Fruit fly (Drosophila melanogaster) whole organism, embryonic: ENCODE results near the gene Hr78.
A peak's percentile ranks its signal among the peaks of the same experiment; 100 is the strongest.

Source experiments
- Abd-B ChIP-seq: fragments of 200-800 bp; sonication (Bioruptor generic); optimal IDR thresholded peaks from 2 replicates; lab custom pipeline; 2018; ENCODE audit warnings: missing biosample characterization, mild to moderate bottlenecking, missing genetic modification characterization, moderate library complexity
- Ada2b ChIP-seq: fragments of 200-800 bp; sonication (Bioruptor generic); IDR thresholded peaks from 2 replicates; pipeline ENCODE4 v1.3.6; 2022; ENCODE audit warnings: missing biosample characterization, missing genetic modification characterization
- BEAF-32 ChIP-seq: fragments of 200-800 bp; sonication (Bioruptor generic); optimal IDR thresholded peaks from 3 replicates; lab custom pipeline; 2017; ENCODE audit warnings: missing biosample characterization, missing genetic modification characterization, mild to moderate bottlenecking, moderate library complexity, missing genetic modification reagents
- CG11247 ChIP-seq: fragments of 200-800 bp; sonication (Bioruptor generic); IDR thresholded peaks from 2 replicates; pipeline ENCODE4 v1.3.6; 2022; ENCODE audit warnings: missing biosample characterization, missing genetic modification characterization
- CG11723 ChIP-seq: fragments of 200-800 bp; sonication (Bioruptor generic); optimal IDR thresholded peaks from 2 replicates; lab custom pipeline; 2017; ENCODE audit warnings: missing biosample characterization, mild to moderate bottlenecking, missing genetic modification characterization
- CG12236 ChIP-seq: fragments of 200-800 bp; sonication (Bioruptor generic); optimal IDR thresholded peaks from 2 replicates; lab custom pipeline; 2016; ENCODE audit warnings: missing biosample characterization, missing genetic modification characterization
- CG12744 ChIP-seq: fragments of 200-800 bp; sonication (Bioruptor generic); optimal IDR thresholded peaks from 2 replicates; lab custom pipeline; 2016; ENCODE audit warnings: missing biosample characterization, missing genetic modification characterization
- CG13296 ChIP-seq: fragments of 200-800 bp; sonication (Bioruptor generic); optimal IDR thresholded peaks from 3 replicates; lab custom pipeline; 2018; ENCODE audit warnings: missing biosample characterization, mild to moderate bottlenecking, missing genetic modification characterization
- CG14667 ChIP-seq: fragments of 200-800 bp; sonication (Bioruptor generic); IDR thresholded peaks from 2 replicates; pipeline ENCODE4 v1.3.6; 2022; ENCODE audit warnings: missing biosample characterization, missing genetic modification characterization
- CG15269 ChIP-seq: fragments of 200-800 bp; sonication (Bioruptor generic); optimal IDR thresholded peaks from 2 replicates; lab custom pipeline; 2018; ENCODE audit warnings: missing biosample characterization, mild to moderate bottlenecking, missing genetic modification characterization, moderate library complexity
- CG15479 ChIP-seq: fragments of 200-800 bp; sonication (Bioruptor generic); optimal IDR thresholded peaks from 3 replicates; lab custom pipeline; 2019; ENCODE audit warnings: missing biosample characterization, mild to moderate bottlenecking, missing genetic modification characterization, moderate library complexity
- CG17328 ChIP-seq: fragments of 200-800 bp; sonication (Bioruptor generic); IDR thresholded peaks from 2 replicates; pipeline ENCODE4 v1.3.6; 2022; ENCODE audit warnings: missing biosample characterization, missing genetic modification characterization
- CG17359 ChIP-seq: fragments of 200-800 bp; sonication (Bioruptor generic); optimal IDR thresholded peaks from 3 replicates; lab custom pipeline; 2018; ENCODE audit warnings: missing biosample characterization, mild to moderate bottlenecking, missing genetic modification characterization, moderate library complexity
- CG33213 ChIP-seq: fragments of 200-800 bp; sonication (Bioruptor generic); optimal IDR thresholded peaks from 3 replicates; lab custom pipeline; 2016; ENCODE audit warnings: missing biosample characterization, missing genetic modification characterization
- CG34224 ChIP-seq: fragments of 200-800 bp; sonication (Bioruptor generic); IDR thresholded peaks from 3 replicates; pipeline ENCODE4 v1.3.6; 2022; ENCODE audit warnings: missing biosample characterization, missing genetic modification characterization; ENCODE audit not compliant: partially characterized antibody
- CG4282 ChIP-seq: fragments of 200-800 bp; sonication (Bioruptor generic); optimal IDR thresholded peaks from 2 replicates; lab custom pipeline; 2016; ENCODE audit warnings: missing biosample characterization, missing genetic modification characterization
- CG4328 ChIP-seq: fragments of 200-800 bp; sonication (Bioruptor generic); optimal IDR thresholded peaks from 3 replicates; lab custom pipeline; 2017; ENCODE audit warnings: missing biosample characterization, missing genetic modification reagents, missing genetic modification characterization
- CG4404 ChIP-seq: fragments of 200-800 bp; sonication (Bioruptor generic); IDR thresholded peaks from 2 replicates; pipeline ENCODE4 v1.3.6; 2022; ENCODE audit warnings: missing biosample characterization, missing genetic modification characterization
- CG6689 ChIP-seq: fragments of 200-800 bp; sonication (Bioruptor generic); IDR thresholded peaks from 2 replicates; pipeline ENCODE4 v1.3.6; 2022; ENCODE audit warnings: missing biosample characterization, missing genetic modification characterization
- CG8388 ChIP-seq: fragments of 200-800 bp; sonication (Bioruptor generic); optimal IDR thresholded peaks from 2 replicates; lab custom pipeline; 2019; ENCODE audit warnings: missing biosample characterization, mild to moderate bottlenecking, missing genetic modification characterization, moderate library complexity
- CG8478 ChIP-seq: fragments of >200 bp; optimal IDR thresholded peaks from 2 replicates; lab custom pipeline; 2018
- CG9727 ChIP-seq: fragments of 200-800 bp; sonication (Bioruptor generic); optimal IDR thresholded peaks from 3 replicates; lab custom pipeline; 2017; ENCODE audit warnings: missing biosample characterization, mild to moderate bottlenecking, missing genetic modification characterization
- Dbx ChIP-seq: fragments of 200-800 bp; sonication (Bioruptor generic); IDR thresholded peaks from 3 replicates; pipeline ENCODE4 v1.3.6; 2022; ENCODE audit warnings: missing biosample characterization, missing genetic modification characterization
- HLH4C ChIP-seq: fragments of 200-800 bp; sonication (Bioruptor generic); IDR thresholded peaks from 3 replicates; pipeline ENCODE4 v1.3.6; 2022; ENCODE audit warnings: missing biosample characterization, missing genetic modification characterization; ENCODE audit not compliant: partially characterized antibody
- MBD-R2 ChIP-seq: fragments of 200-800 bp; sonication (Bioruptor generic); IDR thresholded peaks from 2 replicates; pipeline ENCODE4 v1.3.6; 2022; ENCODE audit warnings: missing biosample characterization, missing genetic modification characterization
- Myb ChIP-seq: fragments of 200-800 bp; sonication (Bioruptor generic); optimal IDR thresholded peaks from 2 replicates; lab custom pipeline; 2016; ENCODE audit warnings: missing biosample characterization, missing genetic modification characterization
- NC2α ChIP-seq: fragments of 200-800 bp; sonication (Bioruptor generic); optimal IDR thresholded peaks from 2 replicates; lab custom pipeline; 2016; ENCODE audit warnings: missing biosample characterization, missing genetic modification characterization
- TFAM ChIP-seq: fragments of 200-800 bp; sonication (Bioruptor generic); optimal IDR thresholded peaks from 2 replicates; lab custom pipeline; 2017; ENCODE audit warnings: missing biosample characterization, missing genetic modification characterization, inconsistent platforms
- ara ChIP-seq: fragments of 200-800 bp; sonication (Bioruptor generic); IDR thresholded peaks from 2 replicates; pipeline ENCODE4 v1.3.6; 2022; ENCODE audit warnings: missing biosample characterization, missing genetic modification characterization
- bowl ChIP-seq: fragments of 200-800 bp; sonication (Bioruptor generic); IDR thresholded peaks from 2 replicates; pipeline ENCODE4 v1.3.6; 2022; ENCODE audit warnings: missing biosample characterization, missing genetic modification characterization
- disco-r ChIP-seq: fragments of 200-800 bp; sonication (Bioruptor generic); optimal IDR thresholded peaks from 2 replicates; lab custom pipeline; 2016; ENCODE audit warnings: missing biosample characterization, missing genetic modification characterization
- dm ChIP-seq: fragments of 200-800 bp; sonication (Bioruptor generic); optimal IDR thresholded peaks from 3 replicates; lab custom pipeline; 2016; ENCODE audit warnings: missing biosample characterization, missing genetic modification characterization
- emc ChIP-seq: fragments of 200-800 bp; sonication (Bioruptor generic); optimal IDR thresholded peaks from 2 replicates; lab custom pipeline; 2016; ENCODE audit warnings: missing biosample characterization, missing genetic modification characterization
- fd102C ChIP-seq: fragments of 200-800 bp; sonication (Bioruptor generic); optimal IDR thresholded peaks from 2 replicates; lab custom pipeline; 2018; ENCODE audit warnings: missing biosample characterization, mild to moderate bottlenecking, missing genetic modification characterization, moderate library complexity
- grau ChIP-seq: fragments of 200-800 bp; optimal IDR thresholded peaks from 3 replicates; lab custom pipeline; 2019; ENCODE audit warnings: missing biosample characterization, mild to moderate bottlenecking, missing genetic modification characterization, moderate library complexity
- gro ChIP-seq: fragments of 200-800 bp; sonication (Bioruptor generic); optimal IDR thresholded peaks from 2 replicates; lab custom pipeline; 2016; ENCODE audit warnings: missing biosample characterization, missing genetic modification characterization
- ham ChIP-seq: fragments of 200-800 bp; sonication (Bioruptor generic); IDR thresholded peaks from 2 replicates; pipeline ENCODE4 v1.3.6; 2022; ENCODE audit warnings: missing biosample characterization, missing genetic modification characterization
- klu ChIP-seq: fragments of 200-800 bp; sonication (Bioruptor generic); IDR thresholded peaks from 2 replicates; pipeline ENCODE4 v1.3.6; 2022; ENCODE audit warnings: missing biosample characterization, missing genetic modification characterization
- luna ChIP-seq: fragments of 200-800 bp; sonication (Bioruptor generic); optimal IDR thresholded peaks from 2 replicates; lab custom pipeline; 2016; ENCODE audit warnings: missing biosample characterization, missing genetic modification characterization
- onecut ChIP-seq: fragments of 200-800 bp; sonication (Bioruptor generic); IDR thresholded peaks from 2 replicates; pipeline ENCODE4 v1.3.6; 2022; ENCODE audit warnings: missing biosample characterization, missing genetic modification characterization
- pho ChIP-seq: fragments of 200-800 bp; sonication (Bioruptor generic); optimal IDR thresholded peaks from 2 replicates; lab custom pipeline; 2016; ENCODE audit warnings: missing biosample characterization, missing genetic modification characterization
- pros ChIP-seq: fragments of 200-800 bp; sonication (Bioruptor generic); optimal IDR thresholded peaks from 3 replicates; lab custom pipeline; 2019; ENCODE audit warnings: missing biosample characterization, mild to moderate bottlenecking, missing genetic modification characterization, moderate library complexity
- row ChIP-seq: fragments of 200-800 bp; sonication (Bioruptor generic); IDR thresholded peaks from 3 replicates; pipeline ENCODE4 v1.3.6; 2022; ENCODE audit warnings: missing biosample characterization, missing genetic modification characterization
- sc ChIP-seq, 3 experiments: fragments of >200 bp in 2 of 3; fragments of 200-800 bp in 1 of 3; sonication (Bioruptor generic) in 1 of 3; optimal IDR thresholded peaks; 2 replicates in 2 of 3; 3 replicates in 1 of 3; lab custom pipeline; 2017; ENCODE audit warnings: mild to moderate bottlenecking in 1 of 3, missing biosample characterization in 1 of 3, missing genetic modification characterization in 1 of 3, missing genetic modification reagents in 1 of 3
- sens-2 ChIP-seq: fragments of 200-800 bp; sonication (Bioruptor generic); IDR thresholded peaks from 2 replicates; pipeline ENCODE4 v1.3.6; 2022; ENCODE audit warnings: missing biosample characterization, missing genetic modification characterization
- sim ChIP-seq: fragments of 200-800 bp; sonication (Bioruptor generic); IDR thresholded peaks from 2 replicates; pipeline ENCODE4 v1.3.6; 2022; ENCODE audit warnings: missing biosample characterization, missing genetic modification characterization
- sisA ChIP-seq: fragments of 200-800 bp; sonication (Bioruptor generic); IDR thresholded peaks from 2 replicates; pipeline ENCODE4 v1.3.6; 2022; ENCODE audit warnings: missing biosample characterization, missing genetic modification characterization
- sr ChIP-seq: fragments of 200-800 bp; sonication (Bioruptor generic); IDR thresholded peaks from 3 replicates; pipeline ENCODE4 v1.3.6; 2022; ENCODE audit warnings: missing biosample characterization, missing genetic modification characterization
- tin ChIP-seq: fragments of 200-800 bp; sonication (Bioruptor generic); optimal IDR thresholded peaks from 3 replicates; lab custom pipeline; 2016; ENCODE audit warnings: missing biosample characterization, missing genetic modification characterization
- toy ChIP-seq: fragments of 200-800 bp; sonication (Bioruptor generic); IDR thresholded peaks from 2 replicates; pipeline ENCODE4 v1.3.6; 2022; ENCODE audit warnings: missing biosample characterization, missing genetic modification characterization
- trh ChIP-seq: fragments of 200-800 bp; sonication (Bioruptor generic); optimal IDR thresholded peaks from 2 replicates; lab custom pipeline; 2016; ENCODE audit warnings: missing biosample characterization, missing genetic modification characterization
- ttk ChIP-seq: fragments of 200-800 bp; sonication (Bioruptor generic); IDR thresholded peaks from 2 replicates; pipeline ENCODE4 v2.1.2; 2022; ENCODE audit warnings: missing biosample characterization, missing genetic modification characterization
- wek ChIP-seq: fragments of 200-800 bp; sonication (Bioruptor generic); optimal IDR thresholded peaks from 3 replicates; lab custom pipeline; 2018; ENCODE audit warnings: missing biosample characterization, mild to moderate bottlenecking, missing genetic modification characterization, moderate library complexity

Gene Hr78

dm6 chr3L:21536857-21537256, 39.6 kb upstream of the Hr78 start, which contains the start of gene Rpn10 (continued):
- TF ChIP-seq sens-2 (GFP tag; lab: Robert Waterston, UW) (no peak), TFAM (GFP tag; lab: Kevin White, UChicago) (no peak), CG11723 (no peak), Ada2b (GFP tag; lab: Robert Waterston, UW) (no peak), CG14667 (GFP tag; lab: Robert Waterston, UW) (no peak), CG4328 (GFP tag; lab: Kevin White, UChicago) (no peak), CG33213 (GFP tag; lab: Kevin White, UChicago) (peak; percentile 73), dm (GFP tag; lab: Kevin White, UChicago) (peak; percentile 4), CG15269 (no peak), ara (no peak), emc (GFP tag; lab: Kevin White, UChicago) (no peak), ham (GFP tag; lab: Robert Waterston, UW) (no peak), luna (GFP tag; lab: Kevin White, UChicago) (no peak), CG6689 (GFP tag; lab: Robert Waterston, UW) (no peak), CG8388 (GFP tag; lab: Kevin White, UChicago) (peak; percentile 40), CG11247 (no peak), CG34224 (GFP tag; lab: Robert Waterston, UW) (peak; percentile 98), Abd-B (no peak), klu (GFP tag; lab: Robert Waterston, UW) (no peak), onecut (GFP tag; lab: Robert Waterston, UW) (no peak), fd102C (GFP tag; lab: Kevin White, UChicago) (no peak), sim (no peak), sc (optimal IDR thresholded peaks at IDR 0.05; lab: Kevin White, UChicago) (no peak), sc (GFP tag; optimal IDR thresholded peaks at IDR 0.05; lab: Kevin White, UChicago) (no peak), CG12236 (GFP tag; lab: Kevin White, UChicago) (no peak), row (GFP tag; lab: Robert Waterston, UW) (peak; percentile 85), disco-r (GFP tag; lab: Kevin White, UChicago) (no peak), MBD-R2 (GFP tag; lab: Robert Waterston, UW) (peak; percentile 99), CG8478 (lab: Kevin White, UChicago) (no peak), CG4282 (GFP tag; lab: Kevin White, UChicago) (no peak), CG12744 (GFP tag; lab: Kevin White, UChicago) (no peak), tin (GFP tag; lab: Kevin White, UChicago) (peak; percentile 7), NC2α (GFP tag; lab: Kevin White, UChicago) (peak; percentile 17), CG4404 (GFP tag; lab: Robert Waterston, UW) (no peak), trh (GFP tag; lab: Kevin White, UChicago) (no peak), CG15479 (no peak), sisA (GFP tag; lab: Robert Waterston, UW) (no peak), ttk (GFP tag; lab: Robert Waterston, UW) (no peak), wek (GFP tag; lab: Kevin White, UChicago) (no peak), pho (no peak), bowl (no peak), CG17328 (GFP tag; lab: Robert Waterston, UW) (no peak), Dbx (GFP tag; lab: Robert Waterston, UW) (peak; percentile 76), CG17359 (tag; lab: Kevin White, UChicago) (no peak), pros (GFP tag; lab: Kevin White, UChicago) (no peak), gro (GFP tag; lab: Kevin White, UChicago) (peak; percentile 69), grau (no peak), toy (GFP tag; lab: Robert Waterston, UW) (no peak), HLH4C (peak; percentile 95), sr (no peak), CG9727 (GFP tag; lab: Kevin White, UChicago) (no peak), BEAF-32 (GFP tag; lab: Kevin White, UChicago) (peak; percentile 99), Myb (peak; percentile 82), CG13296 (GFP tag; lab: Kevin White, UChicago) (no peak)
